Fruit fly (Drosophila melanogaster) whole organism, embryonic: Measurements from ENCODE around the gene Jon25Bi.

Experiments used
- BEAF-32 ChIP-seq: fragments of 200-800 bp; sonication (Bioruptor generic); optimal IDR thresholded peaks from 3 replicates; lab custom pipeline; 2017; ENCODE audit warnings: missing biosample characterization, missing genetic modification characterization, mild to moderate bottlenecking, moderate library complexity, missing genetic modification reagents
- CG10431 ChIP-seq: fragments of 200-800 bp; sonication (Bioruptor generic); optimal IDR thresholded peaks from 3 replicates; lab custom pipeline; 2018; ENCODE audit warnings: missing biosample characterization, mild to moderate bottlenecking, missing genetic modification characterization
- CG10543 ChIP-seq: fragments of 200-800 bp; sonication (Bioruptor generic); optimal IDR thresholded peaks from 3 replicates; lab custom pipeline; 2017; ENCODE audit warnings: missing biosample characterization, mild to moderate bottlenecking, missing genetic modification characterization, moderate library complexity
- CG11398 ChIP-seq: fragments of 200-800 bp; sonication (Bioruptor generic); optimal IDR thresholded peaks from 2 replicates; lab custom pipeline; 2016; ENCODE audit warnings: missing biosample characterization, missing genetic modification characterization
- CG12299 ChIP-seq: fragments of 200-800 bp; sonication (Bioruptor generic); optimal IDR thresholded peaks from 2 replicates; lab custom pipeline; 2018; ENCODE audit warnings: missing biosample characterization, mild to moderate bottlenecking, missing genetic modification characterization
- CG13123 ChIP-seq: fragments of 200-800 bp; sonication (Bioruptor generic); optimal IDR thresholded peaks from 2 replicates; lab custom pipeline; 2016; ENCODE audit warnings: missing biosample characterization, missing genetic modification characterization
- CG13624 ChIP-seq: fragments of 200-800 bp; sonication (Bioruptor generic); optimal IDR thresholded peaks from 2 replicates; lab custom pipeline; 2016; ENCODE audit warnings: missing biosample characterization, missing genetic modification characterization
- CG13775 ChIP-seq: fragments of 200-800 bp; sonication (Bioruptor generic); optimal IDR thresholded peaks from 3 replicates; lab custom pipeline; 2017; ENCODE audit warnings: missing biosample characterization, mild to moderate bottlenecking, missing genetic modification characterization
- CG14860 ChIP-seq: fragments of 200-800 bp; sonication (Bioruptor generic); IDR thresholded peaks from 3 replicates; pipeline ENCODE4 v1.3.6; 2022; ENCODE audit warnings: missing biosample characterization, missing genetic modification characterization; ENCODE audit not compliant: partially characterized antibody
- CG14965 ChIP-seq: fragments of 200-800 bp; sonication (Bioruptor generic); optimal IDR thresholded peaks from 2 replicates; lab custom pipeline; 2016; ENCODE audit warnings: missing biosample characterization, missing genetic modification characterization, borderline replicate concordance
- CG15269 ChIP-seq: fragments of 200-800 bp; sonication (Bioruptor generic); optimal IDR thresholded peaks from 2 replicates; lab custom pipeline; 2018; ENCODE audit warnings: missing biosample characterization, mild to moderate bottlenecking, missing genetic modification characterization, moderate library complexity
- CG17385 ChIP-seq: fragments of 200-800 bp; sonication (Bioruptor generic); optimal IDR thresholded peaks from 3 replicates; lab custom pipeline; 2018; ENCODE audit warnings: missing biosample characterization, mild to moderate bottlenecking, missing genetic modification characterization
- CG17912 ChIP-seq: fragments of 200-800 bp; sonication (Bioruptor generic); optimal IDR thresholded peaks from 2 replicates; lab custom pipeline; 2018; ENCODE audit warnings: missing biosample characterization, mild to moderate bottlenecking, missing genetic modification characterization
- CG31365 ChIP-seq: fragments of 200-800 bp; sonication (Bioruptor generic); optimal IDR thresholded peaks from 2 replicates; lab custom pipeline; 2018; ENCODE audit warnings: missing biosample characterization, mild to moderate bottlenecking, missing genetic modification characterization
- CG4360 ChIP-seq: fragments of 200-800 bp; sonication (Bioruptor generic); IDR thresholded peaks from 2 replicates; pipeline ENCODE4 v1.3.6; 2022; ENCODE audit warnings: missing biosample characterization, missing genetic modification characterization
- CG4404 ChIP-seq: fragments of 200-800 bp; sonication (Bioruptor generic); IDR thresholded peaks from 2 replicates; pipeline ENCODE4 v1.3.6; 2022; ENCODE audit warnings: missing biosample characterization, missing genetic modification characterization
- CG6272 ChIP-seq: fragments of 200-800 bp; sonication (Bioruptor generic); IDR thresholded peaks from 2 replicates; pipeline ENCODE4 v1.3.6; 2022; ENCODE audit warnings: missing biosample characterization, missing genetic modification characterization
- CG7357 ChIP-seq: fragments of 200-800 bp; sonication (Bioruptor generic); IDR thresholded peaks from 3 replicates; pipeline ENCODE4 v1.3.6; 2022; ENCODE audit warnings: missing biosample characterization, missing genetic modification characterization
- CG9932 ChIP-seq: fragments of 200-800 bp; sonication (Bioruptor generic); IDR thresholded peaks from 2 replicates; pipeline ENCODE4 v1.3.6; 2022; ENCODE audit warnings: missing biosample characterization, missing genetic modification characterization
- Dfd ChIP-seq, 2 experiments: fragments of >200 bp; optimal IDR thresholded peaks; 2 replicates each; lab custom pipeline; 2017; ENCODE audit warnings: missing biosample characterization in 2 of 2, missing genetic modification characterization in 2 of 2
- Dip3 ChIP-seq: fragments of 200-800 bp; sonication (Bioruptor generic); optimal IDR thresholded peaks from 3 replicates; lab custom pipeline; 2016; ENCODE audit warnings: missing biosample characterization, missing genetic modification characterization
- Doc2 ChIP-seq: fragments of 200-800 bp; sonication (Bioruptor generic); IDR thresholded peaks from 2 replicates; pipeline ENCODE4 v1.3.6; 2022; ENCODE audit warnings: missing biosample characterization, missing genetic modification characterization
- Fer1 ChIP-seq: fragments of 200-800 bp; sonication (Bioruptor generic); optimal IDR thresholded peaks from 2 replicates; lab custom pipeline; 2017; ENCODE audit warnings: missing biosample characterization, mild to moderate bottlenecking, missing genetic modification characterization
- Fer2 ChIP-seq: fragments of 200-800 bp; sonication (Bioruptor generic); optimal IDR thresholded peaks from 2 replicates; lab custom pipeline; 2018; ENCODE audit warnings: missing biosample characterization, mild to moderate bottlenecking, missing genetic modification characterization, moderate library complexity
- Hr3 ChIP-seq: fragments of 200-800 bp; sonication (Bioruptor generic); optimal IDR thresholded peaks from 3 replicates; lab custom pipeline; 2016; ENCODE audit warnings: missing biosample characterization, missing genetic modification characterization
- Mad ChIP-seq: fragments of 200-800 bp; sonication (Bioruptor generic); optimal IDR thresholded peaks from 2 replicates; lab custom pipeline; 2016; ENCODE audit warnings: missing biosample characterization, missing genetic modification characterization
- Sox100B ChIP-seq: fragments of 200-800 bp; sonication (Bioruptor generic); optimal IDR thresholded peaks from 3 replicates; lab custom pipeline; 2018; ENCODE audit warnings: missing biosample characterization, mild to moderate bottlenecking, missing genetic modification characterization
- Spps ChIP-seq: fragments of 200-800 bp; sonication (Bioruptor generic); optimal IDR thresholded peaks from 2 replicates; lab custom pipeline; 2018; ENCODE audit warnings: missing biosample characterization, mild to moderate bottlenecking, missing genetic modification characterization
- bcd ChIP-seq: fragments of 200-800 bp; sonication (Bioruptor generic); optimal IDR thresholded peaks from 2 replicates; lab custom pipeline; 2017; ENCODE audit warnings: missing biosample characterization, mild to moderate bottlenecking, missing genetic modification characterization
- bowl ChIP-seq: fragments of 200-800 bp; sonication (Bioruptor generic); IDR thresholded peaks from 2 replicates; pipeline ENCODE4 v1.3.6; 2022; ENCODE audit warnings: missing biosample characterization, missing genetic modification characterization
- chif ChIP-seq, 2 experiments: fragments of 200-800 bp; sonication (Bioruptor generic); optimal IDR thresholded peaks; 3 replicates each; lab custom pipeline; 2016; ENCODE audit warnings: missing biosample characterization in 2 of 2, missing genetic modification characterization in 2 of 2
- crol ChIP-seq: fragments of 200-800 bp; sonication (Bioruptor generic); IDR thresholded peaks from 2 replicates; pipeline ENCODE4 v1.3.6; 2022; ENCODE audit warnings: missing biosample characterization, missing genetic modification characterization
- danr ChIP-seq: fragments of 200-800 bp; sonication (Bioruptor generic); IDR thresholded peaks from 2 replicates; pipeline ENCODE4 v1.3.6; 2022; ENCODE audit warnings: missing biosample characterization, missing genetic modification characterization
- ewg ChIP-seq: fragments of 200-800 bp; sonication (Bioruptor generic); optimal IDR thresholded peaks from 3 replicates; lab custom pipeline; 2017; ENCODE audit warnings: mild to moderate bottlenecking, missing biosample characterization, missing genetic modification reagents, missing genetic modification characterization
- fd64A ChIP-seq: fragments of 200-800 bp; sonication (Bioruptor generic); optimal IDR thresholded peaks from 3 replicates; lab custom pipeline; 2018; ENCODE audit warnings: missing biosample characterization, mild to moderate bottlenecking, missing genetic modification characterization
- fu2 ChIP-seq: fragments of 200-800 bp; sonication (Bioruptor generic); optimal IDR thresholded peaks from 2 replicates; lab custom pipeline; 2016; ENCODE audit warnings: missing biosample characterization, missing genetic modification characterization
- gro ChIP-seq: fragments of 200-800 bp; sonication (Bioruptor generic); optimal IDR thresholded peaks from 2 replicates; lab custom pipeline; 2016; ENCODE audit warnings: missing biosample characterization, missing genetic modification characterization
- inv ChIP-seq: fragments of 200-800 bp; sonication (Bioruptor generic); IDR thresholded peaks from 2 replicates; pipeline ENCODE4 v1.3.6; 2022; ENCODE audit warnings: missing biosample characterization, missing genetic modification characterization; ENCODE audit not compliant: partially characterized antibody
- jigr1 ChIP-seq: fragments of 200-800 bp; sonication (Bioruptor generic); IDR thresholded peaks from 3 replicates; pipeline ENCODE4 v1.3.6; 2022; ENCODE audit warnings: missing biosample characterization, missing genetic modification characterization
- kah ChIP-seq: fragments of 200-800 bp; sonication (Bioruptor generic); optimal IDR thresholded peaks from 2 replicates; lab custom pipeline; 2018; ENCODE audit warnings: missing biosample characterization, mild to moderate bottlenecking, missing genetic modification characterization
- luna ChIP-seq: fragments of 200-800 bp; sonication (Bioruptor generic); optimal IDR thresholded peaks from 2 replicates; lab custom pipeline; 2016; ENCODE audit warnings: missing biosample characterization, missing genetic modification characterization
- nerfin-1 ChIP-seq: fragments of 200-800 bp; sonication (Bioruptor generic); optimal IDR thresholded peaks from 3 replicates; lab custom pipeline; 2019; ENCODE audit warnings: missing biosample characterization, mild to moderate bottlenecking, missing genetic modification characterization, moderate library complexity
- schlank ChIP-seq: fragments of 200-800 bp; sonication (Bioruptor generic); optimal IDR thresholded peaks from 2 replicates; lab custom pipeline; 2018; ENCODE audit warnings: missing biosample characterization, mild to moderate bottlenecking, missing genetic modification characterization
- sisA ChIP-seq: fragments of 200-800 bp; sonication (Bioruptor generic); IDR thresholded peaks from 2 replicates; pipeline ENCODE4 v1.3.6; 2022; ENCODE audit warnings: missing biosample characterization, missing genetic modification characterization
- tin ChIP-seq: fragments of 200-800 bp; sonication (Bioruptor generic); optimal IDR thresholded peaks from 3 replicates; lab custom pipeline; 2016; ENCODE audit warnings: missing biosample characterization, missing genetic modification characterization
- tll ChIP-seq, 2 experiments: fragments of 200-800 bp in 1 of 2; fragments of >200 bp in 1 of 2; sonication (Bioruptor generic) in 1 of 2; optimal IDR thresholded peaks; 2 replicates each; lab custom pipeline; 2017 to 2019; ENCODE audit warnings: missing biosample characterization in 2 of 2, missing genetic modification characterization in 2 of 2, mild to moderate bottlenecking in 1 of 2, moderate library complexity in 1 of 2
- tup ChIP-seq: fragments of 200-800 bp; sonication (Bioruptor generic); optimal IDR thresholded peaks from 2 replicates; lab custom pipeline; 2016; ENCODE audit warnings: missing biosample characterization, mild to moderate bottlenecking, missing genetic modification characterization, moderate library complexity
- vfl ChIP-seq: fragments of 200-800 bp; sonication (Bioruptor generic); optimal IDR thresholded peaks from 2 replicates; lab custom pipeline; 2016; ENCODE audit warnings: missing biosample characterization, missing genetic modification characterization
- zf30C ChIP-seq: fragments of 200-800 bp; sonication (Bioruptor generic); optimal IDR thresholded peaks from 3 replicates; lab custom pipeline; 2018; ENCODE audit warnings: missing biosample characterization, mild to moderate bottlenecking, missing genetic modification characterization
- zfh1 ChIP-seq: fragments of 200-800 bp; sonication (Bioruptor generic); IDR thresholded peaks from 3 replicates; pipeline ENCODE4 v1.3.6; 2022; ENCODE audit warnings: missing biosample characterization, missing genetic modification characterization

Gene Jon25Bi

dm6 chr2L:5000287-5000871 lies 45.4 kb upstream of the Jon25Bi start (continued):
- peak; percentile 17 for TF ChIP-seq gro (GFP tag; lab: Kevin White, UChicago)
- TF ChIP-seq CG10543 (GFP tag; lab: Kevin White, UChicago): peak; percentile 75
- peak; percentile 80 for TF ChIP-seq CG13775 (GFP tag; lab: Kevin White, UChicago)
- 0 out of 2 replicates have a peak, but pooled peaks have one; percentile 32 for TF ChIP-seq CG4360 (GFP tag; lab: Robert Waterston, UW)
- TF ChIP-seq tll (GFP tag; optimal IDR thresholded peaks at IDR 0.05; lab: Kevin White, UChicago): peak in 1 of 2 experiments; percentile 73
- TF ChIP-seq fu2 (GFP tag; lab: Kevin White, UChicago): peak; percentile 62
- peak; percentile 78 for TF ChIP-seq CG12299 (tag; lab: Kevin White, UChicago)
- peak; percentile 40; the same call in 1 of the 2 replicates for TF ChIP-seq bowl (GFP tag; lab: Robert Waterston, UW)
- TF ChIP-seq CG9932 (GFP tag; lab: Robert Waterston, UW): peak; percentile 78
- peak; percentile 54 for TF ChIP-seq ewg (GFP tag; lab: Kevin White, UChicago)
- TF ChIP-seq Spps (tag; lab: Kevin White, UChicago): peak; percentile 55
- TF ChIP-seq CG4404 (GFP tag; lab: Robert Waterston, UW): peak; percentile 81
- TF ChIP-seq CG17385 (GFP tag; lab: Kevin White, UChicago): peak; percentile 78
- peak; percentile 75 for TF ChIP-seq Fer2 (tag; lab: Kevin White, UChicago)
- TF ChIP-seq inv: no peak
- TF ChIP-seq crol: no peak
- TF ChIP-seq CG14860 (GFP tag; lab: Robert Waterston, UW): no peak
- TF ChIP-seq CG7357 (GFP tag; lab: Robert Waterston, UW): peak; percentile 72
- TF ChIP-seq Sox100B: peak; percentile 85
- peak; percentile 75 for TF ChIP-seq nerfin-1 (tag; lab: Kevin White, UChicago)
- TF ChIP-seq vfl (GFP tag; lab: Kevin White, UChicago): peak; percentile 87
- peak; percentile 76 for TF ChIP-seq danr (GFP tag; lab: Robert Waterston, UW)
- TF ChIP-seq Dfd (GFP tag; optimal IDR thresholded peaks at IDR 0.05; lab: Kevin White, UChicago): no peak
- 0 out of 2 replicates have a peak, but pooled peaks have one; percentile 25 for TF ChIP-seq CG6272 (GFP tag; lab: Robert Waterston, UW)
- TF ChIP-seq CG14965 (GFP tag; lab: Kevin White, UChicago): no peak
- peak; percentile 67 for TF ChIP-seq Dip3
- TF ChIP-seq bcd (GFP tag; lab: Kevin White, UChicago): peak; percentile 80
- TF ChIP-seq CG17912 (GFP tag; lab: Kevin White, UChicago): no peak
- TF ChIP-seq Hr3 (GFP tag; lab: Kevin White, UChicago): peak; percentile 68
- TF ChIP-seq zf30C: no peak
- no peak for TF ChIP-seq fd64A (GFP tag; lab: Kevin White, UChicago)
- TF ChIP-seq CG13624: peak; percentile 57
- peak; percentile 82 for TF ChIP-seq sisA (GFP tag; lab: Robert Waterston, UW)
- peak; percentile 41 for TF ChIP-seq CG13123 (GFP tag; lab: Kevin White, UChicago)
- peak; percentile 84 for TF ChIP-seq CG15269 (tag; lab: Kevin White, UChicago)
- peak; percentile 74 to 85 for TF ChIP-seq chif (GFP tag; optimal IDR thresholded peaks at IDR 0.05; lab: Kevin White, UChicago)
- peak; percentile 46 for TF ChIP-seq schlank (tag; lab: Kevin White, UChicago)
- TF ChIP-seq tin (GFP tag; lab: Kevin White, UChicago): peak; percentile 74
- peak; percentile 60 for TF ChIP-seq kah
- TF ChIP-seq CG10431: peak; percentile 66
- TF ChIP-seq tup (GFP tag; lab: Kevin White, UChicago): peak; percentile 46
- TF ChIP-seq Fer1 (GFP tag; lab: Kevin White, UChicago): peak; percentile 86
- TF ChIP-seq luna: no peak
- TF ChIP-seq zfh1 (GFP tag; lab: Robert Waterston, UW): peak; percentile 86
- peak; percentile 70 for TF ChIP-seq Mad (GFP tag; lab: Kevin White, UChicago)
- TF ChIP-seq CG11398: peak; percentile 49
- TF ChIP-seq CG31365 (tag; lab: Kevin White, UChicago): peak; percentile 32
- TF ChIP-seq jigr1 (GFP tag; lab: Robert Waterston, UW): no peak
- TF ChIP-seq BEAF-32 (GFP tag; lab: Kevin White, UChicago): no peak
- no peak for TF ChIP-seq Doc2 (GFP tag; lab: Robert Waterston, UW)
